Fruit fly (Drosophila melanogaster): ENCODE results near the gene wge.
A peak's percentile ranks its signal among the peaks of the same experiment; 100 is the strongest.

- no peak for TF ChIP-seq kay (GFP tag; ENCODE audit: borderline replicate concordance)
- no peak for TF ChIP-seq cic (GFP tag; optimal IDR thresholded peaks at IDR 0.05)
- no peak for TF ChIP-seq Hr96 (GFP tag; optimal IDR thresholded peaks at IDR 0.05)
- no peak for TF ChIP-seq CG7101 (tag; optimal IDR thresholded peaks at IDR 0.05)
- TF ChIP-seq CG33017 (tag; optimal IDR thresholded peaks at IDR 0.05): no peak
- no peak for TF ChIP-seq CG7045 (GFP tag; optimal IDR thresholded peaks at IDR 0.05)
- TF ChIP-seq CG1620 (GFP tag; optimal IDR thresholded peaks at IDR 0.05): peak; percentile 39
- TF ChIP-seq cnc (optimal IDR thresholded peaks at IDR 0.05): no peak
- TF ChIP-seq Mnt (GFP tag; optimal IDR thresholded peaks at IDR 0.05): peak; percentile 62
- no peak for TF ChIP-seq Clk (GFP tag; optimal IDR thresholded peaks at IDR 0.05)
- TF ChIP-seq pad (GFP tag; optimal IDR thresholded peaks at IDR 0.05): no peak
- no peak for TF ChIP-seq CG14711 (tag; optimal IDR thresholded peaks at IDR 0.05)
- no peak for TF ChIP-seq ovo (GFP tag; optimal IDR thresholded peaks at IDR 0.05)
- no peak for TF ChIP-seq CG12768 (GFP tag; optimal IDR thresholded peaks at IDR 0.05)
Observed at dm6 chr3R:22726031-22726770, 5.3 kb upstream of the wge start, which contains the start of gene RNF220.
